Worm (Caenorhabditis elegans) whole organism, young adult: ENCODE measurements around the gene nspb-1.

Experiments
- B0019.2 ChIP-seq: fragments of 200-800 bp; sonication (Bioruptor generic); conservative IDR thresholded peaks from 2 replicates; pipeline ENCODE4 v1.3.6; 2022; ENCODE audit warnings: missing genetic modification reagents, missing genetic modification characterization, missing compliant biosample characterization
- B0336.3 ChIP-seq: fragments of 200-800 bp; sonication (Bioruptor generic); IDR thresholded peaks from 2 replicates; pipeline ENCODE4 v1.3.6; 2022; ENCODE audit warnings: missing genetic modification characterization, missing compliant biosample characterization
- C06A6.2 ChIP-seq: fragments of 200-800 bp; sonication (Bioruptor generic); conservative IDR thresholded peaks from 2 replicates; pipeline ENCODE4 v1.3.6; 2022; ENCODE audit warnings: missing genetic modification characterization, missing compliant biosample characterization
- C17E4.6 ChIP-seq: fragments of 200-800 bp; sonication (Bioruptor generic); IDR thresholded peaks from 2 replicates; pipeline ENCODE4 v1.3.6; 2022; ENCODE audit warnings: missing genetic modification reagents, missing genetic modification characterization, missing compliant biosample characterization
- F10E7.11 ChIP-seq: sonication (generic microtip); optimal IDR thresholded peaks from 2 replicates; lab custom pipeline; 2017; ENCODE audit warnings: mild to moderate bottlenecking, missing genetic modification characterization, moderate library complexity, missing compliant biosample characterization
- F33H1.4 ChIP-seq: fragments of 200-800 bp; sonication (Bioruptor generic); IDR thresholded peaks from 2 replicates; pipeline ENCODE4 v1.3.6; 2022; ENCODE audit warnings: missing genetic modification reagents, missing genetic modification characterization, missing compliant biosample characterization
- F37B4.10 ChIP-seq: fragments of 200-800 bp; sonication (Bioruptor generic); IDR thresholded peaks from 2 replicates; pipeline ENCODE4 v1.3.6; 2022; ENCODE audit warnings: missing genetic modification characterization, missing compliant biosample characterization
- F52B5.7 ChIP-seq: sonication (generic microtip); optimal IDR thresholded peaks from 2 replicates; lab custom pipeline; 2016; ENCODE audit warnings: mild to moderate bottlenecking, missing genetic modification characterization, missing compliant biosample characterization
- F57C9.4 ChIP-seq: sonication (generic microtip); optimal IDR thresholded peaks from 2 replicates; lab custom pipeline; 2017; ENCODE audit warnings: mild to moderate bottlenecking, missing genetic modification characterization, missing compliant biosample characterization
- Y56A3A.18 ChIP-seq: fragments of 200-800 bp; sonication (Bioruptor generic); IDR thresholded peaks from 2 replicates; pipeline ENCODE4 v1.3.6; 2022; ENCODE audit warnings: missing genetic modification reagents, missing genetic modification characterization, missing compliant biosample characterization
- Y79H2A.3 ChIP-seq: fragments of 200-800 bp; sonication (Bioruptor generic); conservative IDR thresholded peaks from 2 replicates; pipeline ENCODE4 v1.3.6; 2022; ENCODE audit warnings: missing genetic modification reagents, missing genetic modification characterization, missing compliant biosample characterization
- Y95B8A.8 ChIP-seq: fragments of 200-800 bp; sonication (Bioruptor generic); IDR thresholded peaks from 2 replicates; pipeline ENCODE4 v1.3.6; 2022; ENCODE audit warnings: missing genetic modification reagents, missing genetic modification characterization, missing compliant biosample characterization
- athp-1 ChIP-seq: sonication (generic microtip); optimal IDR thresholded peaks from 2 replicates; lab custom pipeline; 2017; ENCODE audit warnings: mild to moderate bottlenecking, missing genetic modification characterization, missing compliant biosample characterization
- attf-3 ChIP-seq: fragments of 200-800 bp; sonication (Bioruptor generic); conservative IDR thresholded peaks from 2 replicates; pipeline ENCODE4 v1.3.6; 2022; ENCODE audit warnings: missing genetic modification reagents, missing genetic modification characterization, missing compliant biosample characterization
- attf-5 ChIP-seq: fragments of 200-800 bp; sonication (Bioruptor generic); optimal IDR thresholded peaks from 2 replicates; lab custom pipeline; 2018; ENCODE audit warnings: mild to moderate bottlenecking, missing genetic modification characterization, missing compliant biosample characterization
- ccch-3 ChIP-seq: fragments of 200-800 bp; sonication (Bioruptor generic); optimal IDR thresholded peaks from 2 replicates; lab custom pipeline; 2018; ENCODE audit warnings: mild to moderate bottlenecking, missing genetic modification characterization, missing compliant biosample characterization
- cebp-1 ChIP-seq, 2 experiments: fragments of 200-800 bp in 1 of 2; sonication (Bioruptor generic) in 1 of 2; sonication (generic microtip) in 1 of 2; IDR thresholded peaks in 1 of 2; optimal IDR thresholded peaks in 1 of 2; 2 replicates each; pipeline versions ENCODE4 v1.3.6 to Lab custom; 2017 to 2022; ENCODE audit warnings: missing compliant biosample characterization in 2 of 2, missing genetic modification characterization in 2 of 2, mild to moderate bottlenecking in 1 of 2, missing genetic modification reagents in 1 of 2, moderate library complexity in 1 of 2
- ceh-27 ChIP-seq: fragments of 200-800 bp; sonication (Bioruptor generic); optimal IDR thresholded peaks from 2 replicates; lab custom pipeline; 2018; ENCODE audit warnings: mild to moderate bottlenecking, missing genetic modification characterization, moderate library complexity, missing compliant biosample characterization
- ceh-58 ChIP-seq: fragments of 200-800 bp; sonication (Bioruptor generic); IDR thresholded peaks from 2 replicates; pipeline ENCODE4 v1.3.6; 2022; ENCODE audit warnings: missing genetic modification characterization, missing compliant biosample characterization
- ceh-91 ChIP-seq: fragments of 200-800 bp; sonication (Bioruptor generic); IDR thresholded peaks from 2 replicates; pipeline ENCODE4 v1.3.6; 2022; ENCODE audit warnings: missing genetic modification reagents, missing genetic modification characterization, missing compliant biosample characterization
- dox-1 ChIP-seq: fragments of 200-800 bp; sonication (Bioruptor generic); IDR thresholded peaks from 2 replicates; pipeline ENCODE4 v1.3.6; 2022; ENCODE audit warnings: missing genetic modification reagents, missing genetic modification characterization, missing compliant biosample characterization
- dpl-1 ChIP-seq: fragments of 150-350 bp; optimal IDR thresholded peaks from 2 replicates; lab custom pipeline; 2014; ENCODE audit warnings: missing biosample characterization, missing genetic modification reagents, missing genetic modification characterization
- efl-1 ChIP-seq: fragments of 150-350 bp; optimal IDR thresholded peaks from 2 replicates; lab custom pipeline; 2014; ENCODE audit warnings: missing biosample characterization, missing genetic modification reagents, missing genetic modification characterization
- ets-4 ChIP-seq: fragments of 200-800 bp; sonication (Bioruptor generic); optimal IDR thresholded peaks from 2 replicates; lab custom pipeline; 2018; ENCODE audit warnings: mild to moderate bottlenecking, missing genetic modification characterization, missing compliant biosample characterization
- fkh-3 ChIP-seq: sonication (generic microtip); optimal IDR thresholded peaks from 2 replicates; lab custom pipeline; 2016; ENCODE audit warnings: mild to moderate bottlenecking, missing genetic modification characterization, missing compliant biosample characterization
- gei-17 ChIP-seq: fragments of 200-800 bp; sonication (Bioruptor generic); optimal IDR thresholded peaks from 2 replicates; lab custom pipeline; 2018; ENCODE audit warnings: mild to moderate bottlenecking, missing genetic modification characterization, missing compliant biosample characterization
- him-1 ChIP-seq: sonication (generic microtip); optimal IDR thresholded peaks from 2 replicates; lab custom pipeline; 2016; ENCODE audit warnings: missing genotype, missing genetic modification reagents, missing genetic modification characterization, missing compliant biosample characterization
- hrde-1 ChIP-seq: sonication (generic microtip); optimal IDR thresholded peaks from 2 replicates; lab custom pipeline; 2016; ENCODE audit warnings: missing genetic modification characterization, mild to moderate bottlenecking, missing compliant biosample characterization, moderate library complexity, missing genotype, missing genetic modification reagents, borderline replicate concordance
- hsf-1 ChIP-seq: fragments of 200-800 bp; sonication (Bioruptor generic); IDR thresholded peaks from 2 replicates; pipeline ENCODE4 v1.3.6; 2022; ENCODE audit warnings: missing genetic modification reagents, missing genetic modification characterization, missing compliant biosample characterization
- let-526 ChIP-seq: fragments of 200-800 bp; sonication (Bioruptor generic); IDR thresholded peaks from 2 replicates; pipeline ENCODE4 v1.3.6; 2022; ENCODE audit warnings: missing genetic modification reagents, missing genetic modification characterization, missing compliant biosample characterization
- let-607 ChIP-seq, 2 experiments: fragments of 200-800 bp in 1 of 2; sonication (Bioruptor generic) in 1 of 2; sonication (generic microtip) in 1 of 2; optimal IDR thresholded peaks; 2 replicates each; lab custom pipeline; 2016 to 2018; ENCODE audit warnings: mild to moderate bottlenecking in 2 of 2, missing compliant biosample characterization in 2 of 2, missing genetic modification characterization in 2 of 2, moderate library complexity in 2 of 2, missing genotype in 1 of 2
- lin-35 ChIP-seq, 3 experiments: fragments of 150-350 bp in 2 of 3; sonication (generic microtip) in 1 of 3; optimal IDR thresholded peaks; 2 replicates each; lab custom pipeline; 2014 to 2018; ENCODE audit warnings: missing biosample characterization in 3 of 3, missing genetic modification characterization in 3 of 3, missing genetic modification reagents in 3 of 3
- lin-54 ChIP-seq: fragments of 200-800 bp; sonication (Bioruptor generic); optimal IDR thresholded peaks from 2 replicates; lab custom pipeline; 2018; ENCODE audit warnings: mild to moderate bottlenecking, missing genetic modification characterization, missing compliant biosample characterization
- mel-28 ChIP-seq: sonication (generic microtip); optimal IDR thresholded peaks from 2 replicates; lab custom pipeline; 2016; ENCODE audit warnings: borderline replicate concordance, mild to moderate bottlenecking, missing genetic modification characterization, missing compliant biosample characterization
- nhr-179 ChIP-seq: sonication (generic microtip); optimal IDR thresholded peaks from 2 replicates; lab custom pipeline; 2016; ENCODE audit warnings: mild to moderate bottlenecking, missing genetic modification characterization, missing compliant biosample characterization
- nhr-80 ChIP-seq: sonication (generic microtip); optimal IDR thresholded peaks from 2 replicates; lab custom pipeline; 2016; ENCODE audit warnings: missing genetic modification characterization, missing compliant biosample characterization
- nhr-90 ChIP-seq: sonication (generic microtip); optimal IDR thresholded peaks from 2 replicates; lab custom pipeline; 2016; ENCODE audit warnings: missing genotype, mild to moderate bottlenecking, missing genetic modification characterization, missing compliant biosample characterization
- pha-4 ChIP-seq: fragments of 150-350 bp; sonication (generic microtip); optimal IDR thresholded peaks from 2 replicates; lab custom pipeline; 2014; ENCODE audit warnings: missing biosample characterization, missing genetic modification reagents, missing genetic modification characterization
- rcor-1 ChIP-seq: fragments of 200-800 bp; sonication (Bioruptor generic); IDR thresholded peaks from 2 replicates; pipeline ENCODE4 v1.3.6; 2022; ENCODE audit warnings: missing genetic modification reagents, missing genetic modification characterization, missing compliant biosample characterization
- rpc-1 ChIP-seq, 2 experiments: fragments of 150-350 bp in 1 of 2; sonication (generic microtip) in 1 of 2; optimal IDR thresholded peaks; 2 replicates each; lab custom pipeline; 2014 to 2018; ENCODE audit warnings: missing biosample characterization in 1 of 2, missing genetic modification characterization in 1 of 2, missing genetic modification reagents in 1 of 2, missing genotype in 1 of 2
- snpc-1.3 ChIP-seq: sonication (generic microtip); optimal IDR thresholded peaks from 2 replicates; lab custom pipeline; 2017; ENCODE audit warnings: missing genetic modification characterization, mild to moderate bottlenecking, missing compliant biosample characterization, antibody characterized with exemption, moderate library complexity, missing genotype, missing genetic modification reagents; ENCODE audit not compliant: insufficient read depth
- snpc-3.4 ChIP-seq: sonication (generic microtip); optimal IDR thresholded peaks from 2 replicates; lab custom pipeline; 2017; ENCODE audit warnings: missing genetic modification characterization, mild to moderate bottlenecking, missing compliant biosample characterization, antibody characterized with exemption, moderate library complexity, missing genotype, missing genetic modification reagents
- snpc-4 ChIP-seq, 5 experiments: fragments of 150-350 bp in 1 of 5; sonication (generic microtip) in 4 of 5; optimal IDR thresholded peaks; 2 replicates each; lab custom pipeline; 2014 to 2018; ENCODE audit warnings: missing genetic modification characterization in 5 of 5, missing biosample characterization in 3 of 5, antibody characterized with exemption in 2 of 5, mild to moderate bottlenecking in 2 of 5, missing compliant biosample characterization in 2 of 5, missing genotype in 2 of 5, moderate library complexity in 2 of 5, missing genetic modification reagents in 1 of 5
- zim-3 ChIP-seq: sonication (generic microtip); optimal IDR thresholded peaks from 2 replicates; lab custom pipeline; 2017; ENCODE audit warnings: mild to moderate bottlenecking, missing genetic modification characterization, moderate library complexity, missing compliant biosample characterization
- ztf-18 ChIP-seq: sonication (generic microtip); optimal IDR thresholded peaks from 2 replicates; lab custom pipeline; 2016; ENCODE audit warnings: missing genotype, mild to moderate bottlenecking, missing genetic modification characterization, missing compliant biosample characterization
- ztf-22 ChIP-seq: fragments of 200-800 bp; sonication (Bioruptor generic); optimal IDR thresholded peaks from 2 replicates; lab custom pipeline; 2018; ENCODE audit warnings: mild to moderate bottlenecking, missing genetic modification characterization, moderate library complexity, missing compliant biosample characterization
- ztf-3 ChIP-seq: fragments of 200-800 bp; sonication (Bioruptor generic); optimal IDR thresholded peaks from 2 replicates; lab custom pipeline; 2018; ENCODE audit warnings: mild to moderate bottlenecking, missing genetic modification characterization, missing compliant biosample characterization

Gene nspb-1

DNA sequence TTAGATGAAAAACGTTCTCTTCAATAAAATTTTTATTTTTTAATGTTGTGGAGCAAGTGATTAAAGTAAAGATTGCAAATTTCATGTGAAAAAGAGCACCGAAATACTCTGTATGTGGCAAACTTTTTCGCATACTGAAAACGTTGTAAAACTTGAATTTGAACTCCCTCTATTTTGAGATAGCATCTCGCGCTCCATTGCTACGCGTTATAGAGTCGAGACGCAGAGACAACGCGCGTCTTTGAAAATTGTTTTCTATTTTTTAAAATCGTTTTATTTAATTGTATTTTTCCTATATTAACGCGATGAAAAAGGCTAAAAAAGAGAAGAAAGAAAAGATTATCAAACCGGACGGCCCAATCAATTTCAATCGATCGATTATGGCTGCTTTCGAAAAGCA lies 42.3 kb downstream of the nspb-1 start, which contains the start of gene fan-1 (continued):
- TF ChIP-seq gei-17 (no peak), hrde-1 (tag; lab: Kevin White, UChicago) (no peak), lin-35 (GFP tag; optimal IDR thresholded peaks at IDR 0.05; lab: Kevin White, UChicago) (peak in 1 of 3 experiments; percentile 90), F37B4.10 (GFP tag; lab: Robert Waterston, UW) (no peak), ceh-27 (GFP tag; lab: Kevin White, UChicago) (no peak), ccch-3 (GFP tag; lab: Kevin White, UChicago) (no peak), B0336.3 (no peak), rpc-1 (optimal IDR thresholded peaks at IDR 0.05; lab: Kevin White, UChicago) (no peak), rpc-1 (tag; optimal IDR thresholded peaks at IDR 0.05; lab: Kevin White, UChicago) (no peak), ets-4 (no peak), Y56A3A.18 (GFP tag; lab: Robert Waterston, UW) (no peak), dpl-1 (peak; percentile 52), F52B5.7 (tag; lab: Kevin White, UChicago) (no peak), snpc-4 (GFP tag; optimal IDR thresholded peaks at IDR 0.05; lab: Kevin White, UChicago) (no peak), snpc-4 (tag; optimal IDR thresholded peaks at IDR 0.05; lab: Kevin White, UChicago) (peak in 2 of 4 experiments; percentile 74 to 83), fkh-3 (tag; lab: Kevin White, UChicago) (no peak), dox-1 (GFP tag; lab: Robert Waterston, UW) (no peak), C17E4.6 (GFP tag; lab: Robert Waterston, UW) (no peak), ztf-18 (no peak), Y79H2A.3 (GFP tag; lab: Robert Waterston, UW) (no peak), lin-54 (GFP tag; lab: Kevin White, UChicago) (peak; percentile 93), athp-1 (tag; lab: Kevin White, UChicago) (no peak), B0019.2 (GFP tag; lab: Robert Waterston, UW) (no peak), snpc-1.3 (peak; percentile 27), him-1 (tag; lab: Kevin White, UChicago) (no peak), ceh-58 (GFP tag; lab: Robert Waterston, UW) (no peak), efl-1 (GFP tag; lab: Kevin White, UChicago) (peak; percentile 72), mel-28 (tag; lab: Kevin White, UChicago) (no peak), hsf-1 (GFP tag; lab: Robert Waterston, UW) (no peak), let-607 (tag; optimal IDR thresholded peaks at IDR 0.05; lab: Kevin White, UChicago) (no peak), pha-4 (no peak), zim-3 (tag; lab: Kevin White, UChicago) (no peak), F10E7.11 (tag; lab: Kevin White, UChicago) (no peak), nhr-90 (tag; lab: Kevin White, UChicago) (no peak), snpc-3.4 (tag; lab: Kevin White, UChicago) (peak; percentile 37), ceh-91 (no peak), cebp-1 (GFP tag; IDR thresholded peaks at IDR 0.05; lab: Robert Waterston, UW) (no peak), cebp-1 (tag; optimal IDR thresholded peaks at IDR 0.05; lab: Kevin White, UChicago) (peak; percentile 37), F33H1.4 (GFP tag; lab: Robert Waterston, UW) (peak; percentile 18; the same call in 1 of the 2 replicates), nhr-80 (tag; lab: Kevin White, UChicago) (no peak), attf-5 (GFP tag; lab: Kevin White, UChicago) (no peak), let-526 (no peak), ztf-22 (GFP tag; lab: Kevin White, UChicago) (no peak), C06A6.2 (GFP tag; lab: Robert Waterston, UW) (no peak), Y95B8A.8 (GFP tag; lab: Robert Waterston, UW) (no peak), nhr-179 (tag; lab: Kevin White, UChicago) (no peak), attf-3 (GFP tag; lab: Robert Waterston, UW) (no peak), F57C9.4 (tag; lab: Kevin White, UChicago) (no peak), ztf-3 (GFP tag; lab: Kevin White, UChicago) (no peak), rcor-1 (GFP tag; lab: Robert Waterston, UW) (no peak)
